Worm (Caenorhabditis elegans) whole organism, young adult: ENCODE data around the gene ttr-17.

Experiments
- C06A6.2 ChIP-seq: fragments of 200-800 bp; sonication (Bioruptor generic); conservative IDR thresholded peaks from 2 replicates; pipeline ENCODE4 v1.3.6; 2022; ENCODE audit warnings: missing genetic modification characterization, missing compliant biosample characterization
- C17E4.6 ChIP-seq: fragments of 200-800 bp; sonication (Bioruptor generic); IDR thresholded peaks from 2 replicates; pipeline ENCODE4 v1.3.6; 2022; ENCODE audit warnings: missing genetic modification reagents, missing genetic modification characterization, missing compliant biosample characterization
- F10E7.11 ChIP-seq: sonication (generic microtip); optimal IDR thresholded peaks from 2 replicates; lab custom pipeline; 2017; ENCODE audit warnings: mild to moderate bottlenecking, missing genetic modification characterization, moderate library complexity, missing compliant biosample characterization
- F37B4.10 ChIP-seq: fragments of 200-800 bp; sonication (Bioruptor generic); IDR thresholded peaks from 2 replicates; pipeline ENCODE4 v1.3.6; 2022; ENCODE audit warnings: missing genetic modification characterization, missing compliant biosample characterization
- F49E8.2 ChIP-seq: sonication (generic microtip); optimal IDR thresholded peaks from 3 replicates; lab custom pipeline; 2017; ENCODE audit warnings: missing genetic modification characterization, mild to moderate bottlenecking, missing compliant biosample characterization, antibody characterized with exemption, moderate library complexity; ENCODE audit not compliant: insufficient read depth
- F52B5.7 ChIP-seq: sonication (generic microtip); optimal IDR thresholded peaks from 2 replicates; lab custom pipeline; 2016; ENCODE audit warnings: mild to moderate bottlenecking, missing genetic modification characterization, missing compliant biosample characterization
- F55B11.4 ChIP-seq: sonication (generic microtip); optimal IDR thresholded peaks from 2 replicates; lab custom pipeline; 2016; ENCODE audit warnings: missing compliant biosample characterization, missing genetic modification characterization, borderline replicate concordance; ENCODE audit not compliant: insufficient read depth
- K11D2.4 ChIP-seq: fragments of 200-800 bp; sonication (Bioruptor generic); IDR thresholded peaks from 2 replicates; pipeline ENCODE4 v1.3.6; 2022; ENCODE audit warnings: missing genetic modification reagents, missing genetic modification characterization, missing compliant biosample characterization
- Y53G8AR.9 ChIP-seq: fragments of 200-800 bp; sonication (Bioruptor generic); conservative IDR thresholded peaks from 2 replicates; pipeline ENCODE4 v1.3.6; 2022; ENCODE audit warnings: missing genetic modification reagents, missing genetic modification characterization, missing compliant biosample characterization
- Y67H2A.10 ChIP-seq: fragments of 200-800 bp; sonication (Bioruptor generic); conservative IDR thresholded peaks from 2 replicates; pipeline ENCODE4 v1.3.6; 2022; ENCODE audit warnings: missing genetic modification reagents, missing genetic modification characterization, missing compliant biosample characterization
- Y79H2A.3 ChIP-seq: fragments of 200-800 bp; sonication (Bioruptor generic); conservative IDR thresholded peaks from 2 replicates; pipeline ENCODE4 v1.3.6; 2022; ENCODE audit warnings: missing genetic modification reagents, missing genetic modification characterization, missing compliant biosample characterization
- ZK185.1 ChIP-seq: sonication (generic microtip); optimal IDR thresholded peaks from 2 replicates; lab custom pipeline; 2016; ENCODE audit warnings: mild to moderate bottlenecking, missing genetic modification characterization, missing compliant biosample characterization; ENCODE audit not compliant: poor library complexity, severe bottlenecking
- ama-1 ChIP-seq, 3 experiments: fragments of 150-350 bp in 1 of 3; sonication (generic microtip) in 2 of 3; optimal IDR thresholded peaks; 2 replicates each; lab custom pipeline; 2014 to 2018; ENCODE audit warnings: missing biosample characterization in 2 of 3, missing genetic modification characterization in 2 of 3, missing genetic modification reagents in 2 of 3
- ceh-100 ChIP-seq: fragments of 200-800 bp; sonication (Bioruptor generic); IDR thresholded peaks from 2 replicates; pipeline ENCODE4 v1.3.6; 2022; ENCODE audit warnings: missing genetic modification reagents, missing genetic modification characterization, missing compliant biosample characterization
- ceh-58 ChIP-seq: fragments of 200-800 bp; sonication (Bioruptor generic); IDR thresholded peaks from 2 replicates; pipeline ENCODE4 v1.3.6; 2022; ENCODE audit warnings: missing genetic modification characterization, missing compliant biosample characterization
- ceh-79 ChIP-seq: sonication (generic microtip); optimal IDR thresholded peaks from 2 replicates; lab custom pipeline; 2017; ENCODE audit warnings: mild to moderate bottlenecking, missing genetic modification characterization, missing compliant biosample characterization
- die-1 ChIP-seq: sonication (generic microtip); optimal IDR thresholded peaks from 2 replicates; lab custom pipeline; 2016; ENCODE audit warnings: missing genotype, mild to moderate bottlenecking, missing genetic modification characterization, missing compliant biosample characterization
- dpff-1 ChIP-seq: sonication (generic microtip); optimal IDR thresholded peaks from 2 replicates; lab custom pipeline; 2017; ENCODE audit warnings: mild to moderate bottlenecking, missing genetic modification characterization, missing compliant biosample characterization
- egl-18 ChIP-seq: fragments of 200-800 bp; sonication (Bioruptor generic); IDR thresholded peaks from 2 replicates; pipeline ENCODE4 v1.3.6; 2022; ENCODE audit warnings: missing genetic modification reagents, missing genetic modification characterization, missing compliant biosample characterization
- ets-4 ChIP-seq: fragments of 200-800 bp; sonication (Bioruptor generic); optimal IDR thresholded peaks from 2 replicates; lab custom pipeline; 2018; ENCODE audit warnings: mild to moderate bottlenecking, missing genetic modification characterization, missing compliant biosample characterization
- hlh-12 ChIP-seq: sonication (generic microtip); optimal IDR thresholded peaks from 2 replicates; lab custom pipeline; 2016; ENCODE audit warnings: missing genetic modification characterization, missing compliant biosample characterization
- hsf-1 ChIP-seq: fragments of 200-800 bp; sonication (Bioruptor generic); IDR thresholded peaks from 2 replicates; pipeline ENCODE4 v1.3.6; 2022; ENCODE audit warnings: missing genetic modification reagents, missing genetic modification characterization, missing compliant biosample characterization
- madf-10 ChIP-seq: sonication (generic microtip); optimal IDR thresholded peaks from 2 replicates; lab custom pipeline; 2016; ENCODE audit warnings: mild to moderate bottlenecking, missing genetic modification characterization, missing compliant biosample characterization
- madf-6 ChIP-seq: fragments of 200-800 bp; sonication (Bioruptor generic); IDR thresholded peaks from 2 replicates; pipeline ENCODE4 v1.3.6; 2022; ENCODE audit warnings: missing genetic modification reagents, missing genetic modification characterization, missing compliant biosample characterization
- madf-8 ChIP-seq: fragments of 200-800 bp; sonication (Bioruptor generic); conservative IDR thresholded peaks from 2 replicates; pipeline ENCODE4 v1.3.6; 2022; ENCODE audit warnings: missing genetic modification reagents, missing genetic modification characterization, missing compliant biosample characterization
- nhr-80 ChIP-seq: sonication (generic microtip); optimal IDR thresholded peaks from 2 replicates; lab custom pipeline; 2016; ENCODE audit warnings: missing genetic modification characterization, missing compliant biosample characterization
- pbrm-1 ChIP-seq: fragments of 200-800 bp; sonication (Bioruptor generic); IDR thresholded peaks from 2 replicates; pipeline ENCODE4 v1.3.6; 2022; ENCODE audit warnings: missing genetic modification reagents, missing genetic modification characterization, missing compliant biosample characterization
- rcor-1 ChIP-seq: fragments of 200-800 bp; sonication (Bioruptor generic); IDR thresholded peaks from 2 replicates; pipeline ENCODE4 v1.3.6; 2022; ENCODE audit warnings: missing genetic modification reagents, missing genetic modification characterization, missing compliant biosample characterization
- rec-8 ChIP-seq, 2 experiments: sonication (generic microtip); optimal IDR thresholded peaks; 2 replicates each; lab custom pipeline; 2016; ENCODE audit warnings: mild to moderate bottlenecking in 2 of 2, missing genetic modification characterization in 2 of 2, missing genetic modification reagents in 2 of 2, missing genotype in 2 of 2, missing biosample characterization in 1 of 2, missing compliant biosample characterization in 1 of 2, moderate library complexity in 1 of 2
- sdz-38 ChIP-seq: sonication (generic microtip); optimal IDR thresholded peaks from 2 replicates; lab custom pipeline; 2016; ENCODE audit warnings: missing genotype, missing genetic modification characterization, missing compliant biosample characterization
- sea-2 ChIP-seq: fragments of 200-800 bp; sonication (Bioruptor generic); IDR thresholded peaks from 2 replicates; pipeline ENCODE4 v1.3.6; 2022; ENCODE audit warnings: missing genetic modification characterization, missing compliant biosample characterization
- unc-130 ChIP-seq: sonication (generic microtip); optimal IDR thresholded peaks from 2 replicates; lab custom pipeline; 2016; ENCODE audit warnings: missing genetic modification reagents, missing genetic modification characterization, missing compliant biosample characterization
- ztf-22 ChIP-seq: fragments of 200-800 bp; sonication (Bioruptor generic); optimal IDR thresholded peaks from 2 replicates; lab custom pipeline; 2018; ENCODE audit warnings: mild to moderate bottlenecking, missing genetic modification characterization, moderate library complexity, missing compliant biosample characterization

The ttr-17 gene

ce11 chrIV:11101383-11101782 lies 34.6 kb upstream of the ttr-17 start, which contains the start of gene srlf-18 (continued):
- no peak for TF ChIP-seq die-1 (tag; lab: Kevin White, UChicago)

DNA sequence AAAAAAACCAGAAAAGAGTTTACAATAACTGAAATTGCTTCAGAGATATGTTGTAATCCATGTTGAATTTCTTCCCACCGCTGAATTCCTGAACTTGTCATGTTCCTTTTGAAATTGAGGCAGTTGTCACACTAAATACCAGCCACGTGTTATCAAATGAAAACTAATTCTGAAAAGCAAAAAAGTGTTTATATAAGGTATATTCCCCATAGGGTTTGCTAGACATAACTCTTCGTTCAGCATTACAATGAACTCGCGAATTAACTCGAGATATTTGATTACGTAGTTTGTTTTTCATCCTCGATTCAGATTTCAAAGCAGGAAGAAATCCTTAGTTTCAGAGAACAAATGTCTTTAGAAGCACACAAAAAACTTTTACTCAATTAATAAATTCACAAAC lies 33.4 kb upstream of the ttr-17 start, which contains the start of gene str-3:
TSS of gene str-3 (minus strand) at position 101 of the 400 bp plus-strand sequence.
- TF ChIP-seq nhr-80 (tag; lab: Kevin White, UChicago) (no peak), hsf-1 (no peak), ets-4 (GFP tag; lab: Kevin White, UChicago) (no peak), ceh-79 (no peak), egl-18 (GFP tag; lab: Robert Waterston, UW) (no peak), Y53G8AR.9 (GFP tag; lab: Robert Waterston, UW) (no peak), hlh-12 (tag; lab: Kevin White, UChicago) (no peak), madf-8 (GFP tag; lab: Robert Waterston, UW) (no peak), C17E4.6 (GFP tag; lab: Robert Waterston, UW) (no peak), ZK185.1 (no peak), F10E7.11 (tag; lab: Kevin White, UChicago) (no peak), K11D2.4 (GFP tag; lab: Robert Waterston, UW) (no peak), rec-8 (tag; optimal IDR thresholded peaks at IDR 0.05; lab: Kevin White, UChicago) (no peak), pbrm-1 (no peak), unc-130 (no peak), rcor-1 (GFP tag; lab: Robert Waterston, UW) (no peak)
- TF ChIP-seq, all 124 proteins: peak for 0

ce11 chrIV:11097795-11098194 lies 31.0 kb upstream of the ttr-17 start, which contains the start of gene M7.12:
Gene M7.12 (minus strand): TSS chrIV:11097982.
- no peak for TF ChIP-seq Y67H2A.10 (GFP tag; lab: Robert Waterston, UW)
- TF ChIP-seq F55B11.4 (tag; lab: Kevin White, UChicago): no peak
- no peak for TF ChIP-seq ztf-22 (GFP tag; lab: Kevin White, UChicago)
- no peak for TF ChIP-seq rcor-1 (GFP tag; lab: Robert Waterston, UW)
- TF ChIP-seq Y79H2A.3 (GFP tag; lab: Robert Waterston, UW): no peak
- no peak for TF ChIP-seq dpff-1 (tag; lab: Kevin White, UChicago)
- no peak for TF ChIP-seq unc-130
- no peak for TF ChIP-seq sea-2 (GFP tag; lab: Robert Waterston, UW)
- no peak for TF ChIP-seq F49E8.2
- no peak for TF ChIP-seq madf-6 (GFP tag; lab: Robert Waterston, UW)
- TF ChIP-seq madf-10: no peak

DNA sequence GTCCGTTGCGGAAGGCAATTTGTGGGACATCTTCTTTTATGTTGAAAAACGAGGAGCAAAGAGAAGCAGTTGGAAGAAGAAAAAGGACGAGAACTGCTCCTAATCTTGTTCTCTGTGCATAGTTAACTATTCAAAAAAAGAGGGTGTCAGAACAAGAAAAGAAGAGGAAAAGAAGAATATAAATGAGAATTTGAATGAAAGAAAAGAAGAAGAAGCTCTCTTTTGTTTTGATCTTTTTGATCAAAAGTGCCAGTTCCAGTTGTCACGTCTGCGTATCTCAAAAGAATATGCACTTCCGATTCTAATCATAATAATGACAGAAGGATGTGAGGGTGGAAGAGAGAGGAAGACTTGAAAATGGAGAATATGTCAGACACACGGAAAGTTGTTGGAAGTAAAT lies 28.1 kb upstream of the ttr-17 start, which contains the start of gene M7.8:
TSS of gene M7.8 (minus strand) at position 112 of the 400 bp plus-strand sequence.
- TF ChIP-seq ceh-100 (GFP tag; lab: Robert Waterston, UW): no peak
- TF ChIP-seq F55B11.4 (tag; lab: Kevin White, UChicago): no peak
- no peak for TF ChIP-seq C06A6.2 (GFP tag; lab: Robert Waterston, UW)
- no peak for TF ChIP-seq K11D2.4 (GFP tag; lab: Robert Waterston, UW)
- no peak for TF ChIP-seq sdz-38 (tag; lab: Kevin White, UChicago)
- TF ChIP-seq F52B5.7 (tag; lab: Kevin White, UChicago): no peak
- TF ChIP-seq ZK185.1: no peak
- no peak for TF ChIP-seq F37B4.10 (GFP tag; lab: Robert Waterston, UW)
- TF ChIP-seq ceh-58 (GFP tag; lab: Robert Waterston, UW): no peak
- no peak for TF ChIP-seq ama-1 (optimal IDR thresholded peaks at IDR 0.05; lab: Kevin White, UChicago)
- no peak for TF ChIP-seq ama-1 (GFP tag; optimal IDR thresholded peaks at IDR 0.05; lab: Kevin White, UChicago)
